Worm (Caenorhabditis elegans) whole organism, mixed stage, embryonic: Measurements from ENCODE around the gene C15H9.4.

Experiments used
- elt-3 ChIP-seq: fragments of 150-350 bp; optimal IDR thresholded peaks from 2 replicates; lab custom pipeline; 2014; ENCODE audit warnings: missing biosample characterization, missing genetic modification characterization
- lin-13 ChIP-seq: fragments of 150-350 bp; optimal IDR thresholded peaks from 2 replicates; lab custom pipeline; 2014; ENCODE audit warnings: missing biosample characterization, missing genetic modification characterization
- mab-5 ChIP-seq: fragments of 150-350 bp; optimal IDR thresholded peaks from 2 replicates; lab custom pipeline; 2014; ENCODE audit warnings: missing biosample characterization, missing genetic modification characterization
- mep-1 ChIP-seq: fragments of 150-350 bp; optimal IDR thresholded peaks from 2 replicates; lab custom pipeline; 2017; ENCODE audit warnings: missing biosample characterization, missing genetic modification reagents, missing genetic modification characterization, inconsistent platforms
- nhr-12 ChIP-seq: fragments of 150-350 bp; optimal IDR thresholded peaks from 2 replicates; lab custom pipeline; 2014; ENCODE audit warnings: missing biosample characterization, missing genetic modification characterization
- nhr-237 ChIP-seq: fragments of 150-350 bp; optimal IDR thresholded peaks from 2 replicates; lab custom pipeline; 2014; ENCODE audit warnings: missing biosample characterization, missing genetic modification characterization
- pha-4 ChIP-seq: fragments of 150-350 bp; optimal IDR thresholded peaks from 2 replicates; lab custom pipeline; 2018; ENCODE audit warnings: missing biosample characterization, missing genetic modification reagents, missing genetic modification characterization
- sptf-1 ChIP-seq: sonication (generic microtip); optimal IDR thresholded peaks from 2 replicates; lab custom pipeline; 2017; ENCODE audit warnings: mild to moderate bottlenecking, missing genetic modification characterization, moderate library complexity, missing compliant biosample characterization
- unc-39 ChIP-seq: fragments of 150-350 bp; optimal IDR thresholded peaks from 2 replicates; lab custom pipeline; 2014; ENCODE audit warnings: missing biosample characterization, missing genetic modification characterization
- ztf-11 ChIP-seq: fragments of 150-350 bp; optimal IDR thresholded peaks from 2 replicates; lab custom pipeline; 2014; ENCODE audit warnings: missing biosample characterization, missing genetic modification characterization

DNA sequence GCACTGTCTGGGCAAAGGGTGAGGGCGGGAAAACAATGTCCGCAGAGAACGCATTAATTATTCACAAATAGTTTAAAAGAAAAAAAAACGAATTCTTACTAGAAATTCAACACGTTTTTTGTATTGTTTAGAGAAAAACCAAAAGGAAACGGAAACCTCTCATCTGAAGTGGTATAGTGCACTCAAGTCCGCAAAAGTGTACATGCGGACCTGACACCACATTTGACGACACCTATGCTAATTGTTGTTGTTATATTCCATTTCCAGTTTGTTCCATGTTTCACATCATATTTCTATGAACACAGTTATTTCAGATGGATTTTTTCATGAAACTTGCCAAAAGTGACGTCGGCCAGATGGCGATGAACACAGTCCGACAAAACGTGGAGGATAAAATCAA, 44.7 kb upstream of the C15H9.4 start, which contains the start of gene C45B2.6:
- no peak for TF ChIP-seq nhr-12 (tag; lab: Kevin White, UChicago)
- TF ChIP-seq nhr-237 (tag; lab: Kevin White, UChicago), result no peak
- no peak for TF ChIP-seq lin-13
- no peak for TF ChIP-seq sptf-1 (tag; lab: Kevin White, UChicago)
- no peak for TF ChIP-seq mab-5 (tag; lab: Kevin White, UChicago)
- no peak for TF ChIP-seq mep-1
- TF ChIP-seq ztf-11 (tag; lab: Kevin White, UChicago), result no peak
- no peak for TF ChIP-seq unc-39 (tag; lab: Kevin White, UChicago)
- TF ChIP-seq elt-3 (tag; lab: Kevin White, UChicago), result no peak
- TF ChIP-seq pha-4 (tag; lab: Kevin White, UChicago), result no peak
